Worm (Caenorhabditis elegans) whole organism, L3 larva: ENCODE measurements around the gene W10D9.1.
A peak's percentile ranks its signal among the peaks of the same experiment; 100 is the strongest.
"Not testable (repeated sequence)": the region's sequence is repeated elsewhere in the genome, so short reads cannot be mapped to it uniquely, and the experiment has no call there.

Experiments used
- R02D3.7 ChIP-seq: fragments of 150-350 bp; optimal IDR thresholded peaks from 2 replicates; lab custom pipeline; 2014; ENCODE audit warnings: missing biosample characterization, missing genetic modification characterization
- ZK546.5 ChIP-seq: sonication (generic microtip); optimal IDR thresholded peaks from 2 replicates; lab custom pipeline; 2017; ENCODE audit warnings: missing biosample characterization, missing genetic modification characterization
- aly-2 ChIP-seq: fragments of 150-350 bp; optimal IDR thresholded peaks from 2 replicates; lab custom pipeline; 2014; ENCODE audit warnings: missing biosample characterization, missing genetic modification characterization
- ama-1 ChIP-seq: fragments of 150-350 bp; optimal IDR thresholded peaks from 2 replicates; lab custom pipeline; 2018
- ceh-16 ChIP-seq: sonication (generic microtip); optimal IDR thresholded peaks from 2 replicates; lab custom pipeline; 2017; ENCODE audit warnings: missing biosample characterization, missing genetic modification characterization
- ceh-28 ChIP-seq: fragments of 150-350 bp; optimal IDR thresholded peaks from 2 replicates; lab custom pipeline; 2014; ENCODE audit warnings: missing biosample characterization, missing genetic modification reagents, missing genetic modification characterization
- ceh-82 ChIP-seq: fragments of 150-350 bp; optimal IDR thresholded peaks from 2 replicates; lab custom pipeline; 2014; ENCODE audit warnings: missing biosample characterization, missing genetic modification characterization
- ceh-9 ChIP-seq: sonication (generic microtip); optimal IDR thresholded peaks from 2 replicates; lab custom pipeline; 2018; ENCODE audit warnings: missing biosample characterization, missing genetic modification characterization
- daf-12 ChIP-seq: fragments of 150-350 bp; optimal IDR thresholded peaks from 2 replicates; lab custom pipeline; 2014; ENCODE audit warnings: missing biosample characterization, missing genetic modification reagents, missing genetic modification characterization
- egl-27 ChIP-seq: sonication (generic microtip); optimal IDR thresholded peaks from 4 replicates; lab custom pipeline; 2017; ENCODE audit warnings: missing biosample characterization, missing genetic modification reagents, missing genetic modification characterization
- egl-5 ChIP-seq: fragments of 150-350 bp; optimal IDR thresholded peaks from 2 replicates; lab custom pipeline; 2017; ENCODE audit warnings: missing biosample characterization, missing genetic modification reagents, missing genetic modification characterization, inconsistent platforms
- elt-1 ChIP-seq: fragments of 150-350 bp; optimal IDR thresholded peaks from 2 replicates; lab custom pipeline; 2014; ENCODE audit warnings: missing biosample characterization, missing genetic modification characterization
- elt-2 ChIP-seq: sonication (generic microtip); optimal IDR thresholded peaks from 2 replicates; lab custom pipeline; 2016; ENCODE audit warnings: missing genetic modification reagents, mild to moderate bottlenecking, missing genetic modification characterization, missing compliant biosample characterization
- elt-3 ChIP-seq, 3 experiments: fragments of 150-350 bp in 1 of 3; sonication (generic microtip) in 2 of 3; optimal IDR thresholded peaks; 2 replicates in 2 of 3; 4 replicates in 1 of 3; lab custom pipeline; 2014 to 2017; ENCODE audit warnings: missing biosample characterization in 3 of 3, missing genetic modification characterization in 3 of 3
- eor-1 ChIP-seq, 2 experiments: fragments of 150-350 bp; optimal IDR thresholded peaks; 2 replicates each; lab custom pipeline; 2014 to 2018; ENCODE audit warnings: missing biosample characterization in 2 of 2, missing genetic modification characterization in 2 of 2
- fkh-10 ChIP-seq: sonication (generic microtip); optimal IDR thresholded peaks from 2 replicates; lab custom pipeline; 2017; ENCODE audit warnings: missing biosample characterization, missing genetic modification reagents, missing genetic modification characterization
- fkh-2 ChIP-seq: fragments of 150-350 bp; optimal IDR thresholded peaks from 2 replicates; lab custom pipeline; 2014; ENCODE audit warnings: missing biosample characterization, missing genetic modification reagents, missing genetic modification characterization
- fos-1 ChIP-seq: fragments of 150-350 bp; optimal IDR thresholded peaks from 2 replicates; lab custom pipeline; 2014; ENCODE audit warnings: missing biosample characterization, missing genetic modification characterization
- hmg-11 ChIP-seq: sonication (generic microtip); optimal IDR thresholded peaks from 2 replicates; lab custom pipeline; 2016; ENCODE audit warnings: missing genetic modification characterization, missing compliant biosample characterization
- jun-1 ChIP-seq: fragments of 150-350 bp; optimal IDR thresholded peaks from 2 replicates; lab custom pipeline; 2014; ENCODE audit warnings: missing biosample characterization, missing genetic modification reagents, missing genetic modification characterization
- lin-15B ChIP-seq: fragments of 150-350 bp; optimal IDR thresholded peaks from 2 replicates; lab custom pipeline; 2014; ENCODE audit warnings: missing biosample characterization, missing genetic modification characterization
- lin-39 ChIP-seq: fragments of 150-350 bp; optimal IDR thresholded peaks from 2 replicates; lab custom pipeline; 2018; ENCODE audit warnings: missing biosample characterization, missing genetic modification reagents, missing genetic modification characterization
- lsy-12 ChIP-seq: sonication (generic microtip); optimal IDR thresholded peaks from 2 replicates; lab custom pipeline; 2016; ENCODE audit warnings: mild to moderate bottlenecking, missing genetic modification characterization, missing compliant biosample characterization
- mdl-1 ChIP-seq: fragments of 150-350 bp; optimal IDR thresholded peaks from 2 replicates; lab custom pipeline; 2014; ENCODE audit warnings: missing biosample characterization, missing genetic modification characterization
- mml-1 ChIP-seq: fragments of 150-350 bp; sonication (generic microtip); optimal IDR thresholded peaks from 3 replicates; lab custom pipeline; 2014; ENCODE audit warnings: missing biosample characterization, missing genetic modification characterization
- nfya-1 ChIP-seq: sonication (generic microtip); optimal IDR thresholded peaks from 2 replicates; lab custom pipeline; 2017; ENCODE audit warnings: missing genetic modification characterization, mild to moderate bottlenecking, missing compliant biosample characterization, antibody characterized with exemption, moderate library complexity; ENCODE audit not compliant: insufficient read depth
- nhr-11 ChIP-seq: fragments of 150-350 bp; optimal IDR thresholded peaks from 2 replicates; lab custom pipeline; 2014; ENCODE audit warnings: missing biosample characterization, missing genetic modification characterization
- nhr-12 ChIP-seq: fragments of 150-350 bp; optimal IDR thresholded peaks from 2 replicates; lab custom pipeline; 2014; ENCODE audit warnings: missing biosample characterization, missing genetic modification characterization
- nhr-23 ChIP-seq: fragments of 150-350 bp; optimal IDR thresholded peaks from 2 replicates; lab custom pipeline; 2014; ENCODE audit warnings: missing biosample characterization, missing genetic modification reagents, missing genetic modification characterization
- nhr-237 ChIP-seq: fragments of 150-350 bp; optimal IDR thresholded peaks from 2 replicates; lab custom pipeline; 2014; ENCODE audit warnings: missing biosample characterization, missing genetic modification characterization
- nhr-25 ChIP-seq: sonication (generic microtip); optimal IDR thresholded peaks from 2 replicates; lab custom pipeline; 2017; ENCODE audit warnings: missing biosample characterization, missing genetic modification characterization
- nhr-28 ChIP-seq: fragments of 150-350 bp; optimal IDR thresholded peaks from 2 replicates; lab custom pipeline; 2014; ENCODE audit warnings: missing biosample characterization, missing genetic modification characterization
- nhr-43 ChIP-seq: sonication (generic microtip); optimal IDR thresholded peaks from 2 replicates; lab custom pipeline; 2016; ENCODE audit warnings: mild to moderate bottlenecking, missing genetic modification characterization, missing compliant biosample characterization; ENCODE audit not compliant: poor library complexity, severe bottlenecking
- nhr-67 ChIP-seq: fragments of 150-350 bp; optimal IDR thresholded peaks from 2 replicates; lab custom pipeline; 2014; ENCODE audit warnings: missing biosample characterization, missing genetic modification characterization
- nhr-76 ChIP-seq: fragments of 150-350 bp; sonication (generic microtip); optimal IDR thresholded peaks from 5 replicates; lab custom pipeline; 2014; ENCODE audit warnings: missing biosample characterization, missing genetic modification characterization
- nhr-77 ChIP-seq: fragments of 150-350 bp; optimal IDR thresholded peaks from 2 replicates; lab custom pipeline; 2014; ENCODE audit warnings: missing biosample characterization, missing genetic modification characterization
- pha-4 ChIP-seq: fragments of 150-350 bp; optimal IDR thresholded peaks from 2 replicates; lab custom pipeline; 2014; ENCODE audit warnings: missing biosample characterization, missing genetic modification reagents, missing genetic modification characterization
- pqm-1 ChIP-seq: fragments of 150-350 bp; optimal IDR thresholded peaks from 2 replicates; lab custom pipeline; 2017; ENCODE audit warnings: missing biosample characterization, missing genetic modification characterization, inconsistent platforms
- sea-2 ChIP-seq: fragments of 150-350 bp; sonication (generic microtip); optimal IDR thresholded peaks from 4 replicates; lab custom pipeline; 2014; ENCODE audit warnings: missing biosample characterization, missing genetic modification reagents, missing genetic modification characterization
- skn-1 ChIP-seq: fragments of 150-350 bp; optimal IDR thresholded peaks from 2 replicates; lab custom pipeline; 2014; ENCODE audit warnings: missing biosample characterization, missing genetic modification characterization
- snpc-4 ChIP-seq: fragments of 150-350 bp; optimal IDR thresholded peaks from 2 replicates; lab custom pipeline; 2014; ENCODE audit warnings: missing biosample characterization, missing genetic modification characterization
- tbx-2 ChIP-seq: sonication (generic microtip); optimal IDR thresholded peaks from 2 replicates; lab custom pipeline; 2016; ENCODE audit warnings: mild to moderate bottlenecking, missing genetic modification characterization, missing compliant biosample characterization
- unc-39 ChIP-seq: sonication (generic microtip); optimal IDR thresholded peaks from 4 replicates; lab custom pipeline; 2017; ENCODE audit warnings: missing biosample characterization, missing genetic modification characterization
- unc-62 ChIP-seq: fragments of 150-350 bp; sonication (generic microtip); optimal IDR thresholded peaks from 4 replicates; lab custom pipeline; 2014; ENCODE audit warnings: missing biosample characterization, missing genetic modification reagents, missing genetic modification characterization
- zag-1 ChIP-seq: fragments of 150-350 bp; optimal IDR thresholded peaks from 2 replicates; lab custom pipeline; 2014; ENCODE audit warnings: missing biosample characterization, missing genetic modification characterization
- ztf-11 ChIP-seq: fragments of 150-350 bp; optimal IDR thresholded peaks from 2 replicates; lab custom pipeline; 2014; ENCODE audit warnings: missing biosample characterization, missing genetic modification characterization
- ztf-4 ChIP-seq: fragments of 150-350 bp; optimal IDR thresholded peaks from 2 replicates; lab custom pipeline; 2014; ENCODE audit warnings: missing biosample characterization, missing genetic modification characterization

Gene W10D9.1

DNA sequence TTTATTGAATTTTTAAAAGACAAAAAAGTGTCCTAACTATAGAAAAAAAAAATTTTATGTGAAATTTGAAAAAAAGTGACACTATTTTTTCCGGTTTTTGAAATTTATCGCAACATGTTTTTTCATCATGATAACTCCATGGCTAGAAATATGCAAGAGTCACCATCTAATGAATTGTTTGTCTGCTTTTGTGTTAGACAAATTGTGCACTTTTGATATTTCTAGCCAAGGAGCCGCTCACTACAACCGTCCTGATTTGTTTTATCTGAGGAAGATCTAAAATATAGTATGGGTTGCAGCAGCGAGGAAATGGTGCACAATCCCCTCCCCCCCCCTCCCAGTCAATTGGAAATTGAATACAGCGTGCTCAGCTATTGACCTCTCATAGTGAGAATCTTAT, at the start of gene W10D9.1:
W10D9.1 (plus strand) TSS at position 301 of the 400 bp plus-strand sequence.
- TF ChIP-seq R02D3.7 (tag; lab: Kevin White, UChicago); unc-62 (GFP tag; lab: Kevin White, UChicago); ceh-82 (tag; lab: Kevin White, UChicago): not testable (repeated sequence)

DNA sequence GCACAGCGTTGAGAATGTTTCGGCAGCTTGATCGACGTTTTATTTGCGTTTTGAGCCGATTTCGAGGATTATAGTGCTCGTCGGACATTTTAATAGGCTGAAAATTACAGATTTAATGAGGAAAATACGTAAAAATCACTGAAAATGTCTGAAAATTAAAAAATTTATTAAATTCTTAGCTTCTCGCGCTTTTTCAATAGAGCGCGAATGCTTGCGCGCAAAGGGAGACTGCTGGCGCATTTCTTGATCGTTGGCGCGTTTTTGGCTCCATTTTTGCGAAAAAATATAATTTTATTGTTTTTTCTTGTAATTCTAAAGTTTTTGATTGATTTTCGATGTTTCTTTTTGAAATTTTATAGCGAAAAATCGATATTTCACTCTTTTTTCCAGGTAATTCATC, 43.9 kb upstream of the W10D9.1 start, which contains the start of the genes dnsn-1 and C24H12.4:
dnsn-1 (minus strand) TSS at position 101 of the 400 bp plus-strand sequence.
C24H12.4 (plus strand) TSS at position 391 of the 400 bp plus-strand sequence.
- peak; percentile 34 for TF ChIP-seq fkh-2
- TF ChIP-seq nfya-1 (tag; lab: Kevin White, UChicago): peak; percentile 94
- TF ChIP-seq sea-2 (GFP tag; lab: Kevin White, UChicago): no peak
- peak; percentile 30 for TF ChIP-seq ceh-82 (tag; lab: Kevin White, UChicago)
- TF ChIP-seq unc-62 (GFP tag; lab: Kevin White, UChicago): peak; percentile 27
- TF ChIP-seq egl-5: peak; percentile 64
- no peak for TF ChIP-seq daf-12 (tag; lab: Kevin White, UChicago)
- TF ChIP-seq ceh-28: peak; percentile 78
- peak; percentile 63 for TF ChIP-seq elt-2
- TF ChIP-seq elt-1 (tag; lab: Kevin White, UChicago): peak; percentile 16
- peak; percentile 99 for TF ChIP-seq lin-15B
- TF ChIP-seq eor-1 (tag; optimal IDR thresholded peaks at IDR 0.05; lab: Kevin White, UChicago): no peak
- no peak for TF ChIP-seq mdl-1 (tag; lab: Kevin White, UChicago)
- peak; percentile 79 for TF ChIP-seq tbx-2 (tag; lab: Kevin White, UChicago)
- TF ChIP-seq ceh-16 (tag; lab: Kevin White, UChicago): peak; percentile 8
- TF ChIP-seq aly-2: no peak
- TF ChIP-seq ceh-9 (tag; lab: Kevin White, UChicago): no peak
- TF ChIP-seq nhr-23 (tag; lab: Kevin White, UChicago): peak; percentile 95
- no peak for TF ChIP-seq nhr-12 (tag; lab: Kevin White, UChicago)
- TF ChIP-seq mml-1: no peak
- TF ChIP-seq nhr-76 (tag; lab: Kevin White, UChicago): peak; percentile 33
- TF ChIP-seq egl-27 (tag; lab: Kevin White, UChicago): no peak
- TF ChIP-seq fkh-10 (GFP tag; lab: Kevin White, UChicago): no peak
- TF ChIP-seq nhr-25 (tag; lab: Kevin White, UChicago): peak; percentile 61
- no peak for TF ChIP-seq ztf-11 (tag; lab: Kevin White, UChicago)
- TF ChIP-seq nhr-11 (tag; lab: Kevin White, UChicago): peak; percentile 15
- peak; percentile 70 for TF ChIP-seq lin-39 (tag; lab: Kevin White, UChicago)
- TF ChIP-seq elt-3 (tag; optimal IDR thresholded peaks at IDR 0.05; lab: Kevin White, UChicago): no peak
- TF ChIP-seq nhr-237 (tag; lab: Kevin White, UChicago): no peak
- TF ChIP-seq ama-1: no peak
- TF ChIP-seq pha-4 (tag; lab: Kevin White, UChicago): peak; percentile 97
- TF ChIP-seq ztf-4 (tag; lab: Kevin White, UChicago): no peak
- peak; percentile 90 for TF ChIP-seq nhr-43 (tag; lab: Kevin White, UChicago)
- TF ChIP-seq zag-1 (tag; lab: Kevin White, UChicago): peak; percentile 26
- TF ChIP-seq skn-1: peak; percentile 84
- TF ChIP-seq nhr-28: no peak
- peak; percentile 82 for TF ChIP-seq R02D3.7 (tag; lab: Kevin White, UChicago)
- peak; percentile 64 for TF ChIP-seq jun-1
- peak; percentile 76 for TF ChIP-seq lsy-12 (tag; lab: Kevin White, UChicago)
- peak; percentile 68 for TF ChIP-seq pqm-1
- no peak for TF ChIP-seq nhr-67 (tag; lab: Kevin White, UChicago)
- TF ChIP-seq snpc-4 (tag; lab: Kevin White, UChicago): peak; percentile 89
- TF ChIP-seq unc-39 (tag; lab: Kevin White, UChicago): no peak
- no peak for TF ChIP-seq fos-1
- no peak for TF ChIP-seq ZK546.5 (tag; lab: Kevin White, UChicago)
- peak; percentile 66 for TF ChIP-seq hmg-11
- peak; percentile 29 for TF ChIP-seq nhr-77 (tag; lab: Kevin White, UChicago)
